Fruit fly (Drosophila melanogaster) whole organism, embryonic: ENCODE data around the gene mus302.

Experiments used
- Adf1 ChIP-seq: fragments of 200-800 bp; sonication (Bioruptor generic); IDR thresholded peaks from 2 replicates; pipeline ENCODE4 v1.3.6; 2022; ENCODE audit warnings: missing biosample characterization, missing genetic modification characterization
- Antp ChIP-seq: fragments of 200-800 bp; sonication (Bioruptor generic); optimal IDR thresholded peaks from 3 replicates; lab custom pipeline; 2016; ENCODE audit warnings: missing biosample characterization, missing genetic modification characterization
- Atf3 ChIP-seq: fragments of 200-800 bp; sonication (Bioruptor generic); optimal IDR thresholded peaks from 3 replicates; lab custom pipeline; 2016; ENCODE audit warnings: missing biosample characterization, missing genetic modification characterization
- B-H1 ChIP-seq: fragments of 200-800 bp; sonication (Bioruptor generic); IDR thresholded peaks from 3 replicates; pipeline ENCODE4 v1.3.6; 2022; ENCODE audit warnings: missing biosample characterization, missing genetic modification characterization
- B-H2 ChIP-seq: fragments of 200-800 bp; sonication (Bioruptor generic); optimal IDR thresholded peaks from 2 replicates; lab custom pipeline; 2018; ENCODE audit warnings: missing biosample characterization, mild to moderate bottlenecking, missing genetic modification characterization
- CG10321 ChIP-seq: fragments of 200-800 bp; sonication (Bioruptor generic); IDR thresholded peaks from 2 replicates; pipeline ENCODE4 v1.3.6; 2022; ENCODE audit warnings: missing biosample characterization, missing genetic modification characterization
- CG10366 ChIP-seq: fragments of 200-800 bp; sonication (Bioruptor generic); IDR thresholded peaks from 2 replicates; pipeline ENCODE4 v1.3.6; 2022; ENCODE audit warnings: missing biosample characterization, missing genetic modification characterization
- CG12236 ChIP-seq: fragments of 200-800 bp; sonication (Bioruptor generic); optimal IDR thresholded peaks from 2 replicates; lab custom pipeline; 2016; ENCODE audit warnings: missing biosample characterization, missing genetic modification characterization
- CG12391 ChIP-seq: fragments of 200-800 bp; sonication (Bioruptor generic); optimal IDR thresholded peaks from 3 replicates; lab custom pipeline; 2018; ENCODE audit warnings: missing biosample characterization, mild to moderate bottlenecking, missing genetic modification characterization, moderate library complexity
- CG12769 ChIP-seq: fragments of 200-800 bp; sonication (Bioruptor generic); optimal IDR thresholded peaks from 2 replicates; lab custom pipeline; 2019; ENCODE audit warnings: missing biosample characterization, mild to moderate bottlenecking, missing genetic modification characterization, moderate library complexity
- CG15601 ChIP-seq: fragments of 200-800 bp; sonication (Bioruptor generic); optimal IDR thresholded peaks from 3 replicates; lab custom pipeline; 2019; ENCODE audit warnings: missing biosample characterization, mild to moderate bottlenecking, missing genetic modification characterization, moderate library complexity
- CG17829 ChIP-seq: fragments of 200-800 bp; optimal IDR thresholded peaks from 2 replicates; lab custom pipeline; 2019; ENCODE audit warnings: missing biosample characterization, mild to moderate bottlenecking, missing genetic modification characterization, moderate library complexity
- CG18476 ChIP-seq: fragments of 200-800 bp; sonication (Bioruptor generic); optimal IDR thresholded peaks from 2 replicates; lab custom pipeline; 2016; ENCODE audit warnings: missing biosample characterization, mild to moderate bottlenecking, missing genetic modification characterization
- CG18619 ChIP-seq: fragments of 200-800 bp; sonication (Bioruptor generic); optimal IDR thresholded peaks from 3 replicates; lab custom pipeline; 2017; ENCODE audit warnings: missing biosample characterization, mild to moderate bottlenecking, missing genetic modification characterization
- CG2120 ChIP-seq: fragments of 200-800 bp; sonication (Bioruptor generic); optimal IDR thresholded peaks from 3 replicates; lab custom pipeline; 2016; ENCODE audit warnings: missing biosample characterization, missing genetic modification characterization
- CG30431 ChIP-seq: fragments of 200-800 bp; sonication (Bioruptor generic); optimal IDR thresholded peaks from 2 replicates; lab custom pipeline; 2017; ENCODE audit warnings: missing biosample characterization, missing genetic modification characterization
- CG3163 ChIP-seq: fragments of 200-800 bp; sonication (Bioruptor generic); optimal IDR thresholded peaks from 3 replicates; lab custom pipeline; 2016; ENCODE audit warnings: missing biosample characterization, missing genetic modification characterization
- CG5953 ChIP-seq: fragments of 200-800 bp; sonication (Bioruptor generic); IDR thresholded peaks from 2 replicates; pipeline ENCODE4 v1.3.6; 2022; ENCODE audit warnings: missing biosample characterization, missing genetic modification characterization
- CG7372 ChIP-seq: fragments of 200-800 bp; sonication (Bioruptor generic); IDR thresholded peaks from 2 replicates; pipeline ENCODE4 v1.3.6; 2022; ENCODE audit warnings: missing biosample characterization, missing genetic modification characterization
- CG7786 ChIP-seq: fragments of 200-800 bp; sonication (Bioruptor generic); optimal IDR thresholded peaks from 2 replicates; lab custom pipeline; 2016; ENCODE audit warnings: missing biosample characterization, missing genetic modification characterization
- CG7987 ChIP-seq: fragments of 200-800 bp; sonication (Bioruptor generic); optimal IDR thresholded peaks from 2 replicates; lab custom pipeline; 2018; ENCODE audit warnings: missing biosample characterization, mild to moderate bottlenecking, missing genetic modification characterization, moderate library complexity
- CG9215 ChIP-seq: fragments of 200-800 bp; sonication (Bioruptor generic); IDR thresholded peaks from 2 replicates; pipeline ENCODE4 v1.3.6; 2022; ENCODE audit warnings: missing biosample characterization, missing genetic modification characterization
- Doc2 ChIP-seq: fragments of 200-800 bp; sonication (Bioruptor generic); IDR thresholded peaks from 2 replicates; pipeline ENCODE4 v1.3.6; 2022; ENCODE audit warnings: missing biosample characterization, missing genetic modification characterization
- Ets65A ChIP-seq: fragments of 200-800 bp; sonication (Bioruptor generic); peaks from one replicate; lab custom pipeline; 2016; ENCODE audit warnings: missing biosample characterization, missing genetic modification characterization
- Gsc ChIP-seq: fragments of 200-800 bp; sonication (Bioruptor generic); IDR thresholded peaks from 2 replicates; pipeline ENCODE4 v1.3.6; 2022; ENCODE audit warnings: missing biosample characterization, missing genetic modification characterization
- Lim3 ChIP-seq: fragments of 200-800 bp; sonication (Bioruptor generic); IDR thresholded peaks from 2 replicates; pipeline ENCODE4 v1.3.6; 2022; ENCODE audit warnings: missing biosample characterization, missing genetic modification characterization
- Neu2 ChIP-seq: fragments of 200-800 bp; sonication (Bioruptor generic); optimal IDR thresholded peaks from 3 replicates; lab custom pipeline; 2016; ENCODE audit warnings: missing biosample characterization, missing genetic modification characterization, borderline replicate concordance
- Ssrp ChIP-seq: fragments of 200-800 bp; sonication (Bioruptor generic); optimal IDR thresholded peaks from 2 replicates; lab custom pipeline; 2018; ENCODE audit warnings: missing biosample characterization, mild to moderate bottlenecking, missing genetic modification characterization, moderate library complexity
- Xbp1 ChIP-seq: fragments of 200-800 bp; sonication (Bioruptor generic); optimal IDR thresholded peaks from 3 replicates; lab custom pipeline; 2016; ENCODE audit warnings: missing biosample characterization, mild to moderate bottlenecking, missing genetic modification characterization
- bowl ChIP-seq: fragments of 200-800 bp; sonication (Bioruptor generic); IDR thresholded peaks from 2 replicates; pipeline ENCODE4 v1.3.6; 2022; ENCODE audit warnings: missing biosample characterization, missing genetic modification characterization
- crp ChIP-seq, 2 experiments: fragments of 200-800 bp; sonication (Bioruptor generic); optimal IDR thresholded peaks; 2 replicates in 1 of 2; 3 replicates in 1 of 2; lab custom pipeline; 2017; ENCODE audit warnings: missing biosample characterization in 2 of 2, missing genetic modification characterization in 2 of 2, mild to moderate bottlenecking in 1 of 2, moderate library complexity in 1 of 2
- eve ChIP-seq, 2 experiments: fragments of >200 bp; optimal IDR thresholded peaks; 2 replicates each; lab custom pipeline; 2017; ENCODE audit warnings: missing biosample characterization in 2 of 2, missing genetic modification characterization in 2 of 2
- fd64A ChIP-seq: fragments of 200-800 bp; sonication (Bioruptor generic); optimal IDR thresholded peaks from 3 replicates; lab custom pipeline; 2018; ENCODE audit warnings: missing biosample characterization, mild to moderate bottlenecking, missing genetic modification characterization
- gem ChIP-seq: fragments of 200-800 bp; sonication (Bioruptor generic); optimal IDR thresholded peaks from 2 replicates; lab custom pipeline; 2019; ENCODE audit warnings: missing biosample characterization, mild to moderate bottlenecking, missing genetic modification characterization, moderate library complexity
- grn ChIP-seq: fragments of 200-800 bp; sonication (Bioruptor generic); optimal IDR thresholded peaks from 3 replicates; lab custom pipeline; 2017; ENCODE audit warnings: missing biosample characterization, missing genetic modification characterization
- gt ChIP-seq: fragments of 200-800 bp; sonication (Bioruptor generic); IDR thresholded peaks from 2 replicates; pipeline ENCODE4 v1.3.6; 2022; ENCODE audit warnings: missing biosample characterization, missing genetic modification characterization
- hkb ChIP-seq, 2 experiments: fragments of 200-800 bp in 1 of 2; fragments of >200 bp in 1 of 2; sonication (Bioruptor generic) in 1 of 2; IDR thresholded peaks in 1 of 2; optimal IDR thresholded peaks in 1 of 2; 2 replicates each; pipeline versions ENCODE4 v1.3.6 to Lab custom; 2017 to 2022; ENCODE audit warnings: missing biosample characterization in 1 of 2, missing genetic modification characterization in 1 of 2
- jigr1 ChIP-seq: fragments of 200-800 bp; sonication (Bioruptor generic); IDR thresholded peaks from 3 replicates; pipeline ENCODE4 v1.3.6; 2022; ENCODE audit warnings: missing biosample characterization, missing genetic modification characterization
- jumu ChIP-seq: fragments of 200-800 bp; sonication (Bioruptor generic); optimal IDR thresholded peaks from 3 replicates; lab custom pipeline; 2016; ENCODE audit warnings: missing biosample characterization, missing genetic modification characterization
- nerfin-1 ChIP-seq: fragments of 200-800 bp; sonication (Bioruptor generic); optimal IDR thresholded peaks from 3 replicates; lab custom pipeline; 2019; ENCODE audit warnings: missing biosample characterization, mild to moderate bottlenecking, missing genetic modification characterization, moderate library complexity
- pnt ChIP-seq: fragments of 200-800 bp; sonication (Bioruptor generic); optimal IDR thresholded peaks from 3 replicates; lab custom pipeline; 2016; ENCODE audit warnings: missing biosample characterization, missing genetic modification characterization
- salm ChIP-seq: fragments of 200-800 bp; sonication (Bioruptor generic); optimal IDR thresholded peaks from 2 replicates; lab custom pipeline; 2018; ENCODE audit warnings: missing biosample characterization, mild to moderate bottlenecking, missing genetic modification characterization
- sna ChIP-seq: fragments of 200-800 bp; sonication (Bioruptor generic); IDR thresholded peaks from 2 replicates; pipeline ENCODE4 v1.3.6; 2022; ENCODE audit warnings: missing biosample characterization, missing genetic modification characterization; ENCODE audit not compliant: partially characterized antibody
- so ChIP-seq: fragments of 200-800 bp; sonication (Bioruptor generic); IDR thresholded peaks from 3 replicates; pipeline ENCODE4 v1.3.6; 2022; ENCODE audit warnings: missing biosample characterization, missing genetic modification characterization
- ssp ChIP-seq: fragments of 200-800 bp; sonication (Bioruptor generic); IDR thresholded peaks from 2 replicates; pipeline ENCODE4 v1.3.6; 2022; ENCODE audit warnings: missing biosample characterization, missing genetic modification characterization
- trh ChIP-seq: fragments of 200-800 bp; sonication (Bioruptor generic); optimal IDR thresholded peaks from 2 replicates; lab custom pipeline; 2016; ENCODE audit warnings: missing biosample characterization, missing genetic modification characterization
- twi ChIP-seq: fragments of 200-800 bp; optimal IDR thresholded peaks from 2 replicates; lab custom pipeline; 2019; ENCODE audit warnings: missing biosample characterization, mild to moderate bottlenecking, missing genetic modification characterization, moderate library complexity
- unc-4 ChIP-seq: fragments of 200-800 bp; sonication (Bioruptor generic); IDR thresholded peaks from 2 replicates; pipeline ENCODE4 v1.3.6; 2022; ENCODE audit warnings: missing biosample characterization, missing genetic modification characterization; ENCODE audit not compliant: partially characterized antibody
- unpg ChIP-seq: fragments of 200-800 bp; sonication (Bioruptor generic); optimal IDR thresholded peaks from 3 replicates; lab custom pipeline; 2018; ENCODE audit warnings: missing biosample characterization, mild to moderate bottlenecking, missing genetic modification characterization, moderate library complexity
- zf30C ChIP-seq: fragments of 200-800 bp; sonication (Bioruptor generic); optimal IDR thresholded peaks from 3 replicates; lab custom pipeline; 2018; ENCODE audit warnings: missing biosample characterization, mild to moderate bottlenecking, missing genetic modification characterization

mus302 gene

dm6 chr3L:16768001-16768652 lies 11.4 kb downstream of the mus302 start (continued):
- TF ChIP-seq crp (GFP tag; optimal IDR thresholded peaks at IDR 0.05; lab: Kevin White, UChicago) (no peak), unpg (peak; percentile 49), zf30C (GFP tag; lab: Kevin White, UChicago) (no peak), ssp (no peak), trh (GFP tag; lab: Kevin White, UChicago) (no peak), CG18476 (no peak), gt (GFP tag; lab: Robert Waterston, UW) (no peak; the same call in 1 of the 2 replicates), jigr1 (GFP tag; lab: Robert Waterston, UW) (no peak), so (GFP tag; lab: Robert Waterston, UW) (no peak), Doc2 (no peak), Atf3 (GFP tag; lab: Kevin White, UChicago) (peak; percentile 18), CG12769 (tag; lab: Kevin White, UChicago) (peak; percentile 48), eve (GFP tag; optimal IDR thresholded peaks at IDR 0.05; lab: Kevin White, UChicago) (no peak), pnt (GFP tag; lab: Kevin White, UChicago) (peak; percentile 48), Neu2 (GFP tag; lab: Kevin White, UChicago) (no peak), bowl (GFP tag; lab: Robert Waterston, UW) (no peak), CG18619 (GFP tag; lab: Kevin White, UChicago) (no peak), grn (GFP tag; lab: Kevin White, UChicago) (peak; percentile 70), Ets65A (GFP tag; lab: Kevin White, UChicago) (peak; percentile 79), Gsc (no peak), Adf1 (GFP tag; lab: Robert Waterston, UW) (no peak), CG2120 (no peak), Xbp1 (GFP tag; lab: Kevin White, UChicago) (peak; percentile 42), CG7987 (GFP tag; lab: Kevin White, UChicago) (no peak), Lim3 (GFP tag; lab: Robert Waterston, UW) (no peak), CG7372 (no peak), gem (peak; percentile 68), nerfin-1 (tag; lab: Kevin White, UChicago) (peak; percentile 29), CG3163 (no peak), twi (tag; lab: Kevin White, UChicago) (peak; percentile 53), CG12236 (no peak), B-H1 (peak; percentile 35; the same call in 2 of the 3 replicates), CG12391 (tag; lab: Kevin White, UChicago) (peak; percentile 45), salm (tag; lab: Kevin White, UChicago) (no peak), Antp (GFP tag; lab: Kevin White, UChicago) (peak; percentile 38), CG17829 (tag; lab: Kevin White, UChicago) (peak; percentile 54), CG10321 (no peak), CG15601 (tag; lab: Kevin White, UChicago) (no peak), CG9215 (no peak), hkb (optimal IDR thresholded peaks at IDR 0.05; lab: Kevin White, UChicago) (no peak), hkb (GFP tag; IDR thresholded peaks at IDR 0.05; lab: Robert Waterston, UW) (0 out of 2 replicates have a peak, but pooled peaks have one; percentile 28), CG10366 (peak; percentile 20; the same call in 1 of the 2 replicates), unc-4 (GFP tag; lab: Robert Waterston, UW) (no peak), CG5953 (GFP tag; lab: Robert Waterston, UW) (no peak), CG30431 (GFP tag; lab: Kevin White, UChicago) (peak; percentile 15), Ssrp (tag; lab: Kevin White, UChicago) (peak; percentile 27), fd64A (GFP tag; lab: Kevin White, UChicago) (no peak), B-H2 (GFP tag; lab: Kevin White, UChicago) (no peak), CG7786 (no peak), sna (GFP tag; lab: Robert Waterston, UW) (0 out of 2 replicates have a peak, but pooled peaks have one; percentile 24), jumu (peak; percentile 14)
